Fruit fly (Drosophila melanogaster): ENCODE results near the gene Pex19.

The Pex19 gene

DNA sequence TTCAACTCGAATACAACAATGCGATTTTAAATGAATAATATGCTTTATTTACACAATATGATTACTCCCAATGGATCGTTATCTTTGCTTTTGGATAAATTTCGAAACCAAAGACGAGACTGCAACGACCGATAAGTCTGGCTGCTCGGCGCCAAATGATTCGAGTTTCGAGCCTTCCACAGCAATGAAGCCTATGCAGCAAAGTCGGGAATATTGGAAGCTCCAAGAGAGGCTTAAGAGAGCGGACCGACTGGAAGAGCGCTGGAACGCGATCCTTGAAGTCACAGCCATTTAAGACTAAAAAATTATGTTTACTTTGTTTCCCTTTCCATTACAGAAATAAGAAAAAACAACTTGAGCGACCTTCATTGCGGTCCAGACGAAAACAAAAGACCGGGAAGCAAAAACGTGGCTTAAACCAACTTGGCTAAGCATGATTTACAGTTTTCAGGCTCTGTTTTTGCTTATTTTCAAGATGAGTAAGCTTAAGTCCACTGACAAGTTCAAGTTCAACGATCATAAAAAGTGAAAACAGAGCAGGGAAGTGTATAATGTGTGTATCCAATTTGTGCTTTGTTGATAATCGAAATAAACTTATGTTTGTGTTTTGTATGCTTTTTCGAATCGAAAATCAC, 24.9 kb upstream of the Pex19 start, which contains the start of gene firl:
TSS of gene firl (minus strand) at position 159 of the 635 bp plus-strand sequence.
- TF ChIP-seq CG12605 (GFP tag; IDR thresholded peaks at IDR 0.05): no peak
- peak; percentile 79 for TF ChIP-seq EcR (GFP tag; optimal IDR thresholded peaks at IDR 0.05)

DNA sequence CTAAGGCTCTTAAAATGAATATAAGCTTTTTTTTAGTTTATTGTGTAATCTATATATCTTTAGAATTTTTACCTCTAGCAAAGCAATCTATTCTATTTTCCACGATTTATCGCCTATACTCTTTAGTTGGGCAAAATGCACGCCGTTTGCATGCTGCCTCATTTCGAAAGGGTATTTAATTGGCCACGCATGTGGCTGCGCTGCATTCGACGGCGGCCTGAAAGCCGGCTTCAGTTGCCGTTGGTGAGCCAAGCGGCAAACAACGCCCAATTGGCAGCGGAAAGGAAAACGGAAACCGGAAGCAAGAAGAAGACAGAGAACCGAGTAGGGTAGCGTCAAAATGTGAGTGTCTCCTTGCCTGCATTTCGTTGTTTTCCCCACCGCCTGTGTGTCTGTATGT, 15.8 kb upstream of the Pex19 start, which contains the start of gene CG14947:
TSS of gene CG14947 (plus strand) at position 251 of the 400 bp plus-strand sequence.
- TF ChIP-seq CG15710 (tag; optimal IDR thresholded peaks at IDR 0.05) (no peak), CG8159 (tag; optimal IDR thresholded peaks at IDR 0.05) (peak; percentile 25), CG34367 (tag; optimal IDR thresholded peaks at IDR 0.05) (no peak), CG32121 (GFP tag; IDR thresholded peaks at IDR 0.05) (peak; percentile 27; the same call in 1 of the 2 replicates), rn (GFP tag; IDR thresholded peaks at IDR 0.05) (no peak), CG4496 (GFP tag; IDR thresholded peaks at IDR 0.05) (peak; percentile 57; the same call in 1 of the 3 replicates), gl (tag; optimal IDR thresholded peaks at IDR 0.05) (no peak), Snoo (tag; optimal IDR thresholded peaks at IDR 0.05) (peak; percentile 29), D1 (tag; optimal IDR thresholded peaks at IDR 0.05) (no peak), CG9948 (tag; optimal IDR thresholded peaks at IDR 0.05) (no peak), CG12605 (GFP tag; IDR thresholded peaks at IDR 0.05) (no peak), Pif1A (GFP tag; optimal IDR thresholded peaks at IDR 0.05) (peak; percentile 50), CG14655 (GFP tag; optimal IDR thresholded peaks at IDR 0.05) (no peak), CG8301 (tag; optimal IDR thresholded peaks at IDR 0.05) (no peak), Ets98B (GFP tag; IDR thresholded peaks at IDR 0.05) (no peak), Pif1B (GFP tag; optimal IDR thresholded peaks at IDR 0.05) (no peak)

DNA sequence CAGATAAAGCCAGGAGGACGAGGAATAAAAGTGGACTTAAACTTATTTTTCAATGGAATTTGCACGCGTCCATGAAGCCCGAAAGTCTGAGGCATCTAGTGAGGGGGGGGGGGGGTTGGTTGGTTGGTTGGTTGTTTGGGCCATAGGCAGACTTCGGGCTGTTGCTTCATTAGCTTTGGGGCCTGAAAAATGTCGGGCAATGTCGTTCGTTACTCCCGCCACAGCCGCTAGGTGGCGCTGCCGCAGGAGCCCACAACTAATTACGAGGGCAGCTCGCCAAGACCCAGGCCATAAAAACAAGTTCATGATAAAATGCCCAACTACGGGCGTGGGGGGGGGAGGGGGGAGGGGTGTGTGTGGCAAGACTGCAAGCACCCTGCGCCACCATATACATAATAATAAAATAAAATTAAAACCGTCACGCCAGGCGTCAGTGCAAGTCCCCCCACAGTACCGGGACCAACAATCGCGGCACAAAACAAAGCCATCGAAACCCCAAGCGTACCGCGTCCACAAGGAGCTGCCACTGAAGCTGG, 13.4 kb upstream of the Pex19 start:
- TF ChIP-seq CG8159 (tag; optimal IDR thresholded peaks at IDR 0.05) (no peak), CG17806 (tag; optimal IDR thresholded peaks at IDR 0.05) (no peak), Pif1A (GFP tag; optimal IDR thresholded peaks at IDR 0.05) (no peak), Ets98B (GFP tag; IDR thresholded peaks at IDR 0.05) (no peak), Snoo (tag; optimal IDR thresholded peaks at IDR 0.05) (no peak), CG14655 (GFP tag; optimal IDR thresholded peaks at IDR 0.05) (no peak), gl (tag; optimal IDR thresholded peaks at IDR 0.05) (no peak), CG9948 (tag; optimal IDR thresholded peaks at IDR 0.05) (no peak), Pif1B (GFP tag; optimal IDR thresholded peaks at IDR 0.05) (no peak), rn (GFP tag; IDR thresholded peaks at IDR 0.05) (no peak), CG34367 (tag; optimal IDR thresholded peaks at IDR 0.05) (no peak), CG32121 (GFP tag; IDR thresholded peaks at IDR 0.05) (no peak), CG12605 (GFP tag; IDR thresholded peaks at IDR 0.05) (no peak)

- TF ChIP-seq CG17806 (tag; optimal IDR thresholded peaks at IDR 0.05) (no peak), CG10348 (GFP tag; IDR thresholded peaks at IDR 0.05) (no peak), fd96Ca (GFP tag; IDR thresholded peaks at IDR 0.05) (no peak), CG34367 (tag; optimal IDR thresholded peaks at IDR 0.05) (no peak), CG32121 (GFP tag; IDR thresholded peaks at IDR 0.05) (no peak), Pif1A (GFP tag; optimal IDR thresholded peaks at IDR 0.05) (no peak), CG8301 (tag; optimal IDR thresholded peaks at IDR 0.05) (no peak), CG4496 (GFP tag; IDR thresholded peaks at IDR 0.05) (no peak), gl (tag; optimal IDR thresholded peaks at IDR 0.05) (no peak), Pif1B (GFP tag; optimal IDR thresholded peaks at IDR 0.05) (no peak), CG13204 (GFP tag; optimal IDR thresholded peaks at IDR 0.05) (no peak), rn (GFP tag; IDR thresholded peaks at IDR 0.05) (no peak), CG14655 (GFP tag; optimal IDR thresholded peaks at IDR 0.05) (no peak), CG9948 (tag; optimal IDR thresholded peaks at IDR 0.05) (no peak), D1 (tag; optimal IDR thresholded peaks at IDR 0.05) (no peak), EcR (GFP tag; optimal IDR thresholded peaks at IDR 0.05) (no peak), Snoo (tag; optimal IDR thresholded peaks at IDR 0.05) (no peak), CG15710 (tag; optimal IDR thresholded peaks at IDR 0.05) (no peak), CG8159 (tag; optimal IDR thresholded peaks at IDR 0.05) (no peak), CG12605 (GFP tag; IDR thresholded peaks at IDR 0.05) (no peak)
Observed at dm6 chr2L:12078695-12079094, 12.9 kb upstream of the Pex19 start.

DNA sequence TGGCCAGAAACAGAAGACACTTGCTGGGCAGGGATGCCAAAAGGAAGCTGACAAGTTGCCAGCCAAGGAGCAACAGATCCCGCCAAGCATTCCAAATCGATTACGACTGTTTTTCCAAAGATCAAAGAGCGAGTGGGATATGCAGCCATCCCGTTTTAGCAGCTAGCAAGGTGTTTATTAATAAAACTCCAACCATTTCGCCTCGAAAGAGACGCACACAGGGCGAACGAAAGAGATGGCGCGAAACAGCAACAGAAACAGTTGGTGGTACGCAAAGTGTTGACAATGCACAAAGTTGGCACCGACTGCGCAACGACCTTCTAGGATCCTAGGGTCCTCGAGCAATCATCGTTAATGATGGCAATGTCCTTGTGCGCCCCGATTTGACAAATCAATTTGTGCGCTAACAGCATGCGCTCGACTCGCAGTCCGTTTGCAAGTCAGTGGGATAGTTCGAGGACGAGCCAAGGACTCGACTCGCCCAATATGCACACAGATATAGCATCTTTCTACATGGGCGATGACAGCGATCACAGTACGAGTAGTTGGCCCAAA, 11.7 kb upstream of the Pex19 start:
- TF ChIP-seq D1 (tag; optimal IDR thresholded peaks at IDR 0.05) (no peak), rn (GFP tag; IDR thresholded peaks at IDR 0.05) (no peak), CG17806 (tag; optimal IDR thresholded peaks at IDR 0.05) (no peak), Pif1A (GFP tag; optimal IDR thresholded peaks at IDR 0.05) (no peak), CG10348 (GFP tag; IDR thresholded peaks at IDR 0.05) (no peak), CG15710 (tag; optimal IDR thresholded peaks at IDR 0.05) (no peak), CG8159 (tag; optimal IDR thresholded peaks at IDR 0.05) (no peak), Snoo (tag; optimal IDR thresholded peaks at IDR 0.05) (no peak), gl (tag; optimal IDR thresholded peaks at IDR 0.05) (no peak), CG34367 (tag; optimal IDR thresholded peaks at IDR 0.05) (no peak), CG12605 (GFP tag; IDR thresholded peaks at IDR 0.05) (no peak), CG14655 (GFP tag; optimal IDR thresholded peaks at IDR 0.05) (no peak), Pif1B (GFP tag; optimal IDR thresholded peaks at IDR 0.05) (no peak), Ets98B (GFP tag; IDR thresholded peaks at IDR 0.05) (no peak)

- TF ChIP-seq EcR (GFP tag; optimal IDR thresholded peaks at IDR 0.05) (no peak), CG4496 (GFP tag; IDR thresholded peaks at IDR 0.05) (no peak), CG15710 (tag; optimal IDR thresholded peaks at IDR 0.05) (no peak), CG8301 (tag; optimal IDR thresholded peaks at IDR 0.05) (no peak), CG17806 (tag; optimal IDR thresholded peaks at IDR 0.05) (no peak), CG9948 (tag; optimal IDR thresholded peaks at IDR 0.05) (no peak), Ets98B (GFP tag; IDR thresholded peaks at IDR 0.05) (no peak), Snoo (tag; optimal IDR thresholded peaks at IDR 0.05) (no peak), CG32121 (GFP tag; IDR thresholded peaks at IDR 0.05) (no peak), fd96Ca (GFP tag; IDR thresholded peaks at IDR 0.05) (no peak), CG10348 (GFP tag; IDR thresholded peaks at IDR 0.05) (no peak), CG14655 (GFP tag; optimal IDR thresholded peaks at IDR 0.05) (no peak), CG8159 (tag; optimal IDR thresholded peaks at IDR 0.05) (no peak)
Observed at dm6 chr2L:12081118-12081665, 10.4 kb upstream of the Pex19 start.

Data from whole organism, pupa.